Fruit fly (Drosophila melanogaster) whole organism, prepupa: ENCODE results near the gene CG42556.

Source experiments
- CG10631 ChIP-seq: fragments of 200-800 bp; sonication (Bioruptor generic); optimal IDR thresholded peaks from 2 replicates; lab custom pipeline; 2016; ENCODE audit warnings: missing biosample characterization, missing genetic modification characterization
- CG10669 ChIP-seq: fragments of 200-800 bp; sonication (Bioruptor generic); optimal IDR thresholded peaks from 3 replicates; lab custom pipeline; 2018; ENCODE audit warnings: missing biosample characterization, mild to moderate bottlenecking, missing genetic modification characterization, moderate library complexity
- CG11294 ChIP-seq: fragments of 200-800 bp; sonication (Bioruptor generic); IDR thresholded peaks from 2 replicates; pipeline ENCODE4 v1.3.6; 2022; ENCODE audit warnings: missing biosample characterization, missing genetic modification characterization
- CG11762 ChIP-seq: fragments of 200-800 bp; sonication (Bioruptor generic); optimal IDR thresholded peaks from 3 replicates; lab custom pipeline; 2016; ENCODE audit warnings: missing biosample characterization, missing genetic modification characterization; ENCODE audit not compliant: insufficient read depth
- CG15336 ChIP-seq: fragments of 200-800 bp; sonication (Bioruptor generic); IDR thresholded peaks from 2 replicates; pipeline ENCODE4 v1.3.6; 2022; ENCODE audit warnings: missing biosample characterization, missing genetic modification characterization
- CG1621 ChIP-seq: fragments of 200-800 bp; sonication (Bioruptor generic); optimal IDR thresholded peaks from 3 replicates; lab custom pipeline; 2018; ENCODE audit warnings: missing biosample characterization, mild to moderate bottlenecking, missing genetic modification characterization
- CG16779 ChIP-seq: fragments of 200-800 bp; sonication (Bioruptor generic); optimal IDR thresholded peaks from 3 replicates; lab custom pipeline; 2017; ENCODE audit warnings: missing biosample characterization, mild to moderate bottlenecking, missing genetic modification characterization
- CG3032 ChIP-seq: fragments of 200-800 bp; optimal IDR thresholded peaks from 2 replicates; lab custom pipeline; 2019; ENCODE audit warnings: missing biosample characterization, mild to moderate bottlenecking, missing genetic modification characterization, moderate library complexity
- CG31627 ChIP-seq: fragments of 200-800 bp; sonication (Bioruptor generic); optimal IDR thresholded peaks from 3 replicates; lab custom pipeline; 2016; ENCODE audit warnings: missing biosample characterization, missing genetic modification characterization
- CG32006 ChIP-seq: fragments of 200-800 bp; sonication (Bioruptor generic); optimal IDR thresholded peaks from 3 replicates; lab custom pipeline; 2017; ENCODE audit warnings: missing biosample characterization, mild to moderate bottlenecking, missing genetic modification characterization
- CG34406 ChIP-seq: fragments of 200-800 bp; sonication (Bioruptor generic); optimal IDR thresholded peaks from 3 replicates; lab custom pipeline; 2016; ENCODE audit warnings: missing biosample characterization, missing genetic modification characterization
- CG3919 ChIP-seq: fragments of 200-800 bp; sonication (Bioruptor generic); optimal IDR thresholded peaks from 3 replicates; lab custom pipeline; 2016; ENCODE audit warnings: missing biosample characterization, missing genetic modification characterization
- CG4318 ChIP-seq: fragments of 200-800 bp; sonication (Bioruptor generic); optimal IDR thresholded peaks from 3 replicates; lab custom pipeline; 2017; ENCODE audit warnings: missing biosample characterization, mild to moderate bottlenecking, missing genetic modification characterization
- CG6792 ChIP-seq: fragments of 200-800 bp; sonication (Bioruptor generic); optimal IDR thresholded peaks from 3 replicates; lab custom pipeline; 2016; ENCODE audit warnings: missing biosample characterization, missing genetic modification characterization
- CG6808 ChIP-seq: fragments of 200-800 bp; sonication (Bioruptor generic); optimal IDR thresholded peaks from 3 replicates; lab custom pipeline; 2017; ENCODE audit warnings: missing biosample characterization, missing genetic modification characterization, mild to moderate bottlenecking, moderate library complexity, missing genetic modification reagents
- CG6854 ChIP-seq: fragments of 200-800 bp; sonication (Bioruptor generic); optimal IDR thresholded peaks from 2 replicates; lab custom pipeline; 2017; ENCODE audit warnings: missing biosample characterization, mild to moderate bottlenecking, missing genetic modification characterization
- CG7368 ChIP-seq: fragments of 200-800 bp; sonication (Bioruptor generic); optimal IDR thresholded peaks from 3 replicates; lab custom pipeline; 2016; ENCODE audit warnings: missing biosample characterization, missing genetic modification characterization
- CG8119 ChIP-seq: fragments of 200-800 bp; sonication (Bioruptor generic); IDR thresholded peaks from 3 replicates; pipeline ENCODE4 v1.3.6; 2022; ENCODE audit warnings: missing biosample characterization, missing genetic modification characterization
- CG8632 ChIP-seq: fragments of 200-800 bp; sonication (Bioruptor generic); optimal IDR thresholded peaks from 3 replicates; lab custom pipeline; 2016; ENCODE audit warnings: missing biosample characterization, missing genetic modification characterization
- CG9139 ChIP-seq: fragments of 200-800 bp; sonication (Bioruptor generic); optimal IDR thresholded peaks from 3 replicates; lab custom pipeline; 2017; ENCODE audit warnings: missing biosample characterization, mild to moderate bottlenecking, missing genetic modification characterization
- Eip75B ChIP-seq: fragments of 200-800 bp; sonication (Bioruptor generic); optimal IDR thresholded peaks from 3 replicates; lab custom pipeline; 2016; ENCODE audit warnings: missing biosample characterization, missing genetic modification characterization
- Eip78C ChIP-seq: fragments of 200-800 bp; sonication (Bioruptor generic); peaks from one replicate; lab custom pipeline; 2016; ENCODE audit warnings: missing biosample characterization, missing genetic modification characterization
- Eip93F ChIP-seq: fragments of 200-800 bp; sonication (Bioruptor generic); optimal IDR thresholded peaks from 2 replicates; lab custom pipeline; 2016; ENCODE audit warnings: missing biosample characterization, mild to moderate bottlenecking, missing genetic modification characterization
- Ets21C ChIP-seq: fragments of 200-800 bp; sonication (Bioruptor generic); optimal IDR thresholded peaks from 3 replicates; lab custom pipeline; 2016; ENCODE audit warnings: missing biosample characterization, missing genetic modification characterization
- Ets96B ChIP-seq: fragments of 200-800 bp; optimal IDR thresholded peaks from 2 replicates; lab custom pipeline; 2019; ENCODE audit warnings: missing biosample characterization, mild to moderate bottlenecking, missing genetic modification characterization, moderate library complexity
- Gug ChIP-seq: fragments of 200-800 bp; sonication (Bioruptor generic); IDR thresholded peaks from 2 replicates; pipeline ENCODE4 v1.3.6; 2022; ENCODE audit warnings: missing biosample characterization, missing genetic modification characterization
- Hr38 ChIP-seq: sonication (Bioruptor generic); optimal IDR thresholded peaks from 2 replicates; lab custom pipeline; 2016; ENCODE audit warnings: missing biosample characterization, missing genetic modification characterization
- Hr39 ChIP-seq: fragments of 200-800 bp; sonication (Bioruptor generic); optimal IDR thresholded peaks from 2 replicates; lab custom pipeline; 2016; ENCODE audit warnings: missing biosample characterization, missing genetic modification characterization
- Hr4 ChIP-seq: fragments of 200-800 bp; sonication (Bioruptor generic); optimal IDR thresholded peaks from 3 replicates; lab custom pipeline; 2016; ENCODE audit warnings: missing biosample characterization, missing genetic modification characterization
- Lpt ChIP-seq: fragments of 200-800 bp; sonication (Bioruptor generic); optimal IDR thresholded peaks from 3 replicates; lab custom pipeline; 2016; ENCODE audit warnings: missing biosample characterization, missing genetic modification characterization
- Met ChIP-seq: fragments of 200-800 bp; sonication (Bioruptor generic); optimal IDR thresholded peaks from 3 replicates; lab custom pipeline; 2016; ENCODE audit warnings: missing biosample characterization, missing genetic modification characterization
- Smox ChIP-seq: fragments of 200-800 bp; sonication (Bioruptor generic); optimal IDR thresholded peaks from 3 replicates; lab custom pipeline; 2016; ENCODE audit warnings: missing biosample characterization, missing genetic modification characterization
- Sox102F ChIP-seq: fragments of 200-800 bp; sonication (Bioruptor generic); optimal IDR thresholded peaks from 2 replicates; lab custom pipeline; 2016; ENCODE audit warnings: missing biosample characterization, mild to moderate bottlenecking, missing genetic modification characterization
- Sox14 ChIP-seq: fragments of 200-800 bp; sonication (Bioruptor generic); optimal IDR thresholded peaks from 3 replicates; lab custom pipeline; 2016; ENCODE audit warnings: missing biosample characterization, missing genetic modification characterization
- Sox15 ChIP-seq: fragments of 200-800 bp; sonication (Bioruptor generic); optimal IDR thresholded peaks from 3 replicates; lab custom pipeline; 2016; ENCODE audit warnings: missing biosample characterization, missing genetic modification characterization
- achi ChIP-seq: fragments of 200-800 bp; sonication (Bioruptor generic); optimal IDR thresholded peaks from 3 replicates; lab custom pipeline; 2016; ENCODE audit warnings: missing biosample characterization, missing genetic modification characterization
- acj6 ChIP-seq: fragments of 200-800 bp; sonication (Bioruptor generic); optimal IDR thresholded peaks from 3 replicates; lab custom pipeline; 2016; ENCODE audit warnings: missing biosample characterization, missing genetic modification characterization
- cyc ChIP-seq: fragments of 200-800 bp; sonication (Bioruptor generic); optimal IDR thresholded peaks from 3 replicates; lab custom pipeline; 2016; ENCODE audit warnings: missing biosample characterization, missing genetic modification characterization
- dac ChIP-seq: fragments of 200-800 bp; sonication (Bioruptor generic); optimal IDR thresholded peaks from 2 replicates; lab custom pipeline; 2017; ENCODE audit warnings: missing biosample characterization, mild to moderate bottlenecking, missing genetic modification characterization
- dsx ChIP-seq: fragments of 200-800 bp; optimal IDR thresholded peaks from 3 replicates; lab custom pipeline; 2019; ENCODE audit warnings: missing biosample characterization, mild to moderate bottlenecking, missing genetic modification characterization, moderate library complexity; ENCODE audit not compliant: poor library complexity, severe bottlenecking
- eg ChIP-seq: fragments of 200-800 bp; sonication (Bioruptor generic); IDR thresholded peaks from 3 replicates; pipeline ENCODE4 v1.3.6; 2022; ENCODE audit warnings: missing biosample characterization, missing genetic modification characterization
- esn ChIP-seq: fragments of 200-800 bp; sonication (Bioruptor generic); optimal IDR thresholded peaks from 2 replicates; lab custom pipeline; 2016; ENCODE audit warnings: missing biosample characterization, mild to moderate bottlenecking, missing genetic modification characterization, moderate library complexity
- fd59A ChIP-seq: fragments of 200-800 bp; sonication (Bioruptor generic); optimal IDR thresholded peaks from 2 replicates; lab custom pipeline; 2017; ENCODE audit warnings: missing biosample characterization, mild to moderate bottlenecking, missing genetic modification characterization, missing genetic modification reagents
- fd85E ChIP-seq: fragments of 200-800 bp; sonication (Bioruptor generic); optimal IDR thresholded peaks from 3 replicates; lab custom pipeline; 2016; ENCODE audit warnings: missing biosample characterization, missing genetic modification characterization
- fkh ChIP-seq: fragments of 200-800 bp; sonication (Bioruptor generic); optimal IDR thresholded peaks from 3 replicates; lab custom pipeline; 2017; ENCODE audit warnings: missing biosample characterization, mild to moderate bottlenecking, missing genetic modification characterization, moderate library complexity
- lz ChIP-seq: fragments of 200-800 bp; sonication (Bioruptor generic); optimal IDR thresholded peaks from 3 replicates; lab custom pipeline; 2016; ENCODE audit warnings: missing biosample characterization, missing genetic modification characterization
- net ChIP-seq: fragments of 200-800 bp; sonication (Bioruptor generic); optimal IDR thresholded peaks from 3 replicates; lab custom pipeline; 2016; ENCODE audit warnings: missing biosample characterization, missing genetic modification characterization
- pdm3 ChIP-seq: fragments of 200-800 bp; sonication (Bioruptor generic); optimal IDR thresholded peaks from 3 replicates; lab custom pipeline; 2016; ENCODE audit warnings: missing biosample characterization, missing genetic modification characterization
- salr ChIP-seq, 2 experiments: fragments of 200-800 bp; sonication (Bioruptor generic); optimal IDR thresholded peaks; 3 replicates each; lab custom pipeline; 2016 to 2018; ENCODE audit warnings: missing biosample characterization in 2 of 2, missing genetic modification characterization in 2 of 2, mild to moderate bottlenecking in 1 of 2
- spab ChIP-seq: fragments of 200-800 bp; sonication (Bioruptor generic); optimal IDR thresholded peaks from 2 replicates; lab custom pipeline; 2017; ENCODE audit warnings: missing biosample characterization, mild to moderate bottlenecking, missing genetic modification characterization, missing genetic modification reagents
- ss ChIP-seq, 2 experiments: fragments of 200-800 bp; sonication (Bioruptor generic); optimal IDR thresholded peaks; 2 replicates in 1 of 2; 3 replicates in 1 of 2; lab custom pipeline; 2017 to 2018; ENCODE audit warnings: mild to moderate bottlenecking in 2 of 2, missing biosample characterization in 2 of 2, missing genetic modification characterization in 2 of 2, moderate library complexity in 1 of 2
- svp ChIP-seq: fragments of 200-800 bp; sonication (Bioruptor generic); peaks from one replicate; lab custom pipeline; 2016; ENCODE audit warnings: missing biosample characterization, missing genetic modification characterization
- vri ChIP-seq: fragments of 200-800 bp; sonication (Bioruptor generic); optimal IDR thresholded peaks from 3 replicates; lab custom pipeline; 2016; ENCODE audit warnings: missing biosample characterization, mild to moderate bottlenecking, missing genetic modification characterization

CG42556 gene

DNA sequence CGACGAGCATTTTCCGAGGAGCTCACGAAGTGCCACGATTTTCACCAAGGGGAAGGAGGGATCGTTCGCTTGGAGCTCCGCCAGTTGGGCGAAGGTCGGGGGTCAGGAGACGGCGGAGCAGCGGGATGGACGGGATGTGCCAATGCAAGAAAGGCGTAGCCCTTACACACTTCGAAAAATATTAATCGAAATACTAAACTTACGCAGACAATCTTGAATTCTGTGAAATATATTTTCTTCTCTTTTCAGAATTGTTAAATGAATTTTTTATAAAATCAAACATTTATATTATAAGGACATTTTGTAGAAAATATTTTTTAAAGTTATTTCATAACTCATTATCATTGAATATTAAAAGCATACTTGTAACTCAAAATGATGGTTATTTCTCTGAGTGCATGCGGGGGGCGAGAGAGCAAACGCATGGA is 20.8 kb upstream of the CG42556 start:
- TF ChIP-seq Sox14 (GFP tag; lab: Kevin White, UChicago) (no peak), acj6 (peak; percentile 2), CG7368 (GFP tag; lab: Kevin White, UChicago) (no peak), CG32006 (GFP tag; lab: Kevin White, UChicago) (peak; percentile 58), Ets96B (no peak), Hr4 (peak; percentile 46), fkh (GFP tag; lab: Kevin White, UChicago) (no peak), Gug (GFP tag; lab: Robert Waterston, UW) (peak; percentile 54), esn (no peak), Eip75B (peak; percentile 19), CG9139 (GFP tag; lab: Kevin White, UChicago) (no peak), Sox102F (no peak), Hr39 (no peak), Met (GFP tag; lab: Kevin White, UChicago) (no peak), dac (GFP tag; lab: Kevin White, UChicago) (no peak), CG3032 (no peak), dsx (no peak), eg (GFP tag; lab: Robert Waterston, UW) (peak; percentile 43), ss (GFP tag; optimal IDR thresholded peaks at IDR 0.05; lab: Kevin White, UChicago) (no peak), CG1621 (no peak), CG15336 (GFP tag; lab: Robert Waterston, UW) (peak; percentile 70), CG8119 (GFP tag; lab: Robert Waterston, UW) (peak; percentile 74), Eip78C (GFP tag; lab: Kevin White, UChicago) (peak; percentile 85), achi (GFP tag; lab: Kevin White, UChicago) (peak; percentile 45), salr (GFP tag; optimal IDR thresholded peaks at IDR 0.05; lab: Kevin White, UChicago) (peak in 1 of 2 experiments; percentile 64), CG11294 (GFP tag; lab: Robert Waterston, UW) (no peak; the same call in 1 of the 2 replicates), vri (GFP tag; lab: Kevin White, UChicago) (no peak), fd85E (GFP tag; lab: Kevin White, UChicago) (no peak), Ets21C (GFP tag; lab: Kevin White, UChicago) (no peak), CG8632 (GFP tag; lab: Kevin White, UChicago) (no peak), CG10631 (GFP tag; lab: Kevin White, UChicago) (peak; percentile 51), lz (GFP tag; lab: Kevin White, UChicago) (no peak), CG3919 (GFP tag; lab: Kevin White, UChicago) (no peak), svp (GFP tag; lab: Kevin White, UChicago) (no peak), CG6854 (GFP tag; lab: Kevin White, UChicago) (no peak), pdm3 (no peak), CG4318 (peak; percentile 35), CG11762 (GFP tag; lab: Kevin White, UChicago) (no peak), spab (GFP tag; lab: Kevin White, UChicago) (no peak), CG10669 (GFP tag; lab: Kevin White, UChicago) (no peak), fd59A (GFP tag; lab: Kevin White, UChicago) (no peak), cyc (GFP tag; lab: Kevin White, UChicago) (no peak), CG16779 (tag; lab: Kevin White, UChicago) (no peak), Smox (no peak), Hr38 (no peak), Lpt (GFP tag; lab: Kevin White, UChicago) (peak; percentile 10), Eip93F (no peak), CG34406 (GFP tag; lab: Kevin White, UChicago) (peak; percentile 16), net (GFP tag; lab: Kevin White, UChicago) (peak; percentile 42), Sox15 (GFP tag; lab: Kevin White, UChicago) (no peak), CG6808 (GFP tag; lab: Kevin White, UChicago) (no peak), CG31627 (no peak), CG6792 (no peak)
